Fruit fly (Drosophila melanogaster): ENCODE results near the gene lectin-29Ca.

DNA sequence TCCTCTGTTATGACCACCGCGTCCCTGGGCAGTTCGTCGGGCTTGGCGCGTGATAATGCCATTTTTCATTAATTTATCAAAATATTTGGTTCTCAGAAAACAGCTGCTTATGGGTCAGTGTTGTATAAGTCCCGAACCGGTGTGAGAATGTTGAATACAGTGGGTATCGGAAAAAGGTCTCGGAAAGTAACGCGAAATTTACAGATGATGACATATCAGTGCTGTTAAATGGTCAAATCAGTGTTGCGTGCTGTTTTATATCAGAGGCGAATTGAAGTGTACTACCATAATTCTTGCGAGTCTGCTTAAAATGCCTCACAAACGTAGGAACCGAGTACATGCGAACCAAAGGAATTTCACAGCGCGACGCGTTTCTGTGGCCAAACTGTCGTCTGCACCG, 11.4 kb downstream of the lectin-29Ca start, which contains the start of the genes CG13392 and Rcd4:
- TF ChIP-seq CG6808 (GFP tag; optimal IDR thresholded peaks at IDR 0.05) = peak; percentile 46
- TF ChIP-seq CG6163 (GFP tag; IDR thresholded peaks at IDR 0.05) = peak; percentile 69; the same call in 2 of the 3 replicates

Data from whole organism, prepupa.